Fruit fly (Drosophila melanogaster) whole organism, wandering third instar larva: ENCODE data around the gene uif.

Source experiments
- Abd-B ChIP-seq: fragments of >200 bp; optimal IDR thresholded peaks from 2 replicates; lab custom pipeline; 2017; ENCODE audit warnings: missing biosample characterization, missing genetic modification characterization
- CG32264 ChIP-seq: fragments of 200-800 bp; sonication (Bioruptor generic); optimal IDR thresholded peaks from 2 replicates; lab custom pipeline; 2016; ENCODE audit warnings: missing biosample characterization, missing genetic modification characterization
- CG9705 ChIP-seq: fragments of 200-800 bp; sonication (Bioruptor generic); optimal IDR thresholded peaks from 2 replicates; lab custom pipeline; 2018; ENCODE audit warnings: missing biosample characterization, mild to moderate bottlenecking, missing genetic modification characterization
- CrebA ChIP-seq: fragments of 200-800 bp; sonication (Bioruptor generic); optimal IDR thresholded peaks from 2 replicates; lab custom pipeline; 2016; ENCODE audit warnings: missing biosample characterization, mild to moderate bottlenecking, missing genetic modification characterization, borderline replicate concordance
- Dfd ChIP-seq: fragments of >200 bp; optimal IDR thresholded peaks from 2 replicates; lab custom pipeline; 2017; ENCODE audit warnings: missing biosample characterization, missing genetic modification characterization
- Dif ChIP-seq: fragments of 200-275, 200-300 bp; sonication (Bioruptor generic); optimal IDR thresholded peaks from 2 replicates; lab custom pipeline; 2018; ENCODE audit warnings: missing biosample characterization, missing genetic modification characterization; ENCODE audit not compliant: partially characterized antibody
- HLH106 ChIP-seq: fragments of 200-800 bp; optimal IDR thresholded peaks from 3 replicates; lab custom pipeline; 2019; ENCODE audit warnings: missing biosample characterization, mild to moderate bottlenecking, missing genetic modification characterization, moderate library complexity
- Hnf4 ChIP-seq: fragments of 200-800 bp; sonication (Bioruptor generic); optimal IDR thresholded peaks from 2 replicates; lab custom pipeline; 2016; ENCODE audit warnings: missing biosample characterization, mild to moderate bottlenecking, missing genetic modification characterization
- Hr78 ChIP-seq: fragments of >200 bp; optimal IDR thresholded peaks from 2 replicates; lab custom pipeline; 2017; ENCODE audit warnings: missing biosample characterization, missing genetic modification characterization
- Hr83 ChIP-seq: fragments of 200-300 bp; sonication (Bioruptor generic); optimal IDR thresholded peaks from 2 replicates; lab custom pipeline; 2016; ENCODE audit warnings: missing biosample characterization, mild to moderate bottlenecking, missing genetic modification characterization, moderate library complexity; ENCODE audit not compliant: poor library complexity, severe bottlenecking
- Jra ChIP-seq: sonication (Bioruptor generic); optimal IDR thresholded peaks from 2 replicates; lab custom pipeline; 2016; ENCODE audit warnings: missing biosample characterization, missing genetic modification characterization
- Mio ChIP-seq: sonication (Bioruptor generic); optimal IDR thresholded peaks from 2 replicates; lab custom pipeline; 2016; ENCODE audit warnings: missing biosample characterization, missing genetic modification characterization
- Myc ChIP-seq: fragments of >200 bp; optimal IDR thresholded peaks from 2 replicates; lab custom pipeline; 2017
- N ChIP-seq: fragments of >200 bp; optimal IDR thresholded peaks from 2 replicates; lab custom pipeline; 2018; ENCODE audit warnings: missing biosample characterization, missing external identifiers, missing genetic modification characterization
- OdsH ChIP-seq: fragments of 200-800 bp; sonication (Bioruptor generic); optimal IDR thresholded peaks from 2 replicates; lab custom pipeline; 2016; ENCODE audit warnings: missing biosample characterization, mild to moderate bottlenecking, missing genetic modification characterization
- Rel ChIP-seq, 2 experiments: fragments of 200-800 bp; sonication (Bioruptor generic) in 1 of 2; optimal IDR thresholded peaks; 2 replicates in 1 of 2; 3 replicates in 1 of 2; lab custom pipeline; 2016 to 2019; ENCODE audit warnings: mild to moderate bottlenecking in 2 of 2, missing biosample characterization in 2 of 2, missing genetic modification characterization in 2 of 2, moderate library complexity in 1 of 2
- Sp1 ChIP-seq: fragments of 200-800 bp; sonication (Bioruptor generic); optimal IDR thresholded peaks from 3 replicates; lab custom pipeline; 2019; ENCODE audit warnings: missing biosample characterization, mild to moderate bottlenecking, missing genetic modification characterization, moderate library complexity
- Vsx2 ChIP-seq: fragments of 200-300, 225-300 bp; sonication (Bioruptor generic); optimal IDR thresholded peaks from 2 replicates; lab custom pipeline; 2018; ENCODE audit warnings: missing biosample characterization, missing genetic modification characterization; ENCODE audit not compliant: partially characterized antibody
- br ChIP-seq: fragments of 200-800 bp; sonication (Bioruptor generic); optimal IDR thresholded peaks from 2 replicates; lab custom pipeline; 2016; ENCODE audit warnings: missing biosample characterization, missing genetic modification characterization
- brk ChIP-seq: fragments of 200-800 bp; sonication (Bioruptor generic); optimal IDR thresholded peaks from 2 replicates; lab custom pipeline; 2016; ENCODE audit warnings: missing biosample characterization, mild to moderate bottlenecking, missing genetic modification characterization
- dmrt93B ChIP-seq: fragments of 200-800 bp; sonication (Bioruptor generic); optimal IDR thresholded peaks from 2 replicates; lab custom pipeline; 2018; ENCODE audit warnings: missing biosample characterization, mild to moderate bottlenecking, missing genetic modification characterization
- dsf ChIP-seq: sonication (Bioruptor generic); optimal IDR thresholded peaks from 2 replicates; lab custom pipeline; 2016; ENCODE audit warnings: missing biosample characterization, missing genetic modification characterization, borderline replicate concordance
- ey ChIP-seq: fragments of 200-800 bp; sonication (Bioruptor generic); optimal IDR thresholded peaks from 2 replicates; lab custom pipeline; 2016; ENCODE audit warnings: missing biosample characterization, missing genetic modification characterization
- foxo ChIP-seq, 2 experiments: fragments of 200-800 bp; sonication (Bioruptor generic); optimal IDR thresholded peaks; 2 replicates in 1 of 2; 3 replicates in 1 of 2; lab custom pipeline; 2016 to 2017; ENCODE audit warnings: missing biosample characterization in 2 of 2, missing genetic modification characterization in 2 of 2
- fru ChIP-seq: fragments of 200-800 bp; sonication (Bioruptor generic); optimal IDR thresholded peaks from 3 replicates; lab custom pipeline; 2016; ENCODE audit warnings: missing biosample characterization, mild to moderate bottlenecking, missing genetic modification characterization
- h ChIP-seq: fragments of 200-800 bp; sonication (Bioruptor generic); optimal IDR thresholded peaks from 3 replicates; lab custom pipeline; 2016; ENCODE audit warnings: missing biosample characterization, mild to moderate bottlenecking, missing genetic modification characterization
- jim ChIP-seq: fragments of 175-275, 200-325 bp; sonication (Bioruptor generic); optimal IDR thresholded peaks from 2 replicates; lab custom pipeline; 2016; ENCODE audit warnings: missing biosample characterization, mild to moderate bottlenecking, missing genetic modification characterization
- lola ChIP-seq: fragments of >200 bp; optimal IDR thresholded peaks from 2 replicates; lab custom pipeline; 2017; ENCODE audit warnings: missing biosample characterization, missing genetic modification characterization
- pan ChIP-seq: fragments of >200 bp; optimal IDR thresholded peaks from 2 replicates; lab custom pipeline; 2017
- psq ChIP-seq: fragments of 200-800 bp; sonication (Bioruptor generic); optimal IDR thresholded peaks from 3 replicates; lab custom pipeline; 2017; ENCODE audit warnings: missing biosample characterization, mild to moderate bottlenecking, missing genetic modification characterization, moderate library complexity
- rgr ChIP-seq: fragments of 200-800 bp; sonication (Bioruptor generic); optimal IDR thresholded peaks from 3 replicates; lab custom pipeline; 2016; ENCODE audit warnings: missing biosample characterization, mild to moderate bottlenecking, missing genetic modification characterization
- sage ChIP-seq: fragments of 200-800 bp; sonication (Bioruptor generic); optimal IDR thresholded peaks from 2 replicates; lab custom pipeline; 2016; ENCODE audit warnings: missing biosample characterization, mild to moderate bottlenecking, missing genetic modification characterization
- sv ChIP-seq: fragments of 200-800 bp; sonication (Bioruptor generic); optimal IDR thresholded peaks from 3 replicates; lab custom pipeline; 2016; ENCODE audit warnings: missing biosample characterization, missing genetic modification characterization
- tai ChIP-seq: sonication (Bioruptor generic); optimal IDR thresholded peaks from 2 replicates; lab custom pipeline; 2016; ENCODE audit warnings: missing biosample characterization, missing genetic modification characterization
- woc ChIP-seq: sonication (Bioruptor generic); optimal IDR thresholded peaks from 2 replicates; lab custom pipeline; 2016; ENCODE audit warnings: missing biosample characterization, mild to moderate bottlenecking, missing genetic modification characterization

Gene uif

dm6 chr2L:6960165-6960564, 50.0 kb downstream of the uif start, which contains the start of the genes Atac1 and Hmgcl:
Gene Atac1, minus strand, starts transcription at chr2L:6960328.
Gene Hmgcl, plus strand, starts transcription at chr2L:6960377.
- TF ChIP-seq Hr78 (GFP tag; lab: Kevin White, UChicago): no peak

DNA sequence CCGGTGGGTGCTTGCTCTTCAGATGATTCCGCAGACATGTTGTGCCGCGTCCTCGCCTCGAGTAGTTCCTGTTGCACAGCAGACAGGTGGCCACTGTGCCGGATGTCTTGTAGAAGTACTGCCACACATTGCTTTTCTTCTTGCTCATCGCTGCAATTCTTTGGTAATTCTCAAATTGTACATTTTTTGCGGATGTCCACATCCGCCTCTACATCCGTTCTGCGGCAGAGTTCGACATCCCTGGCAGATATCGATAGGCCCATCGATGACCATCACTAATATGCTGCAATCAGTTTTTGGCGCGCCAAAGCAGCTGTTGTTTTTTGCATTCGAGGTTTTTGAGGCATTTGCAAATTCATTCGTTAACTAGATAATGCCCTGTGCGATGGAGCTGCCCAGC, 53.4 kb downstream of the uif start, which contains the start of the genes CG13775 and CG3430:
Gene CG13775 (minus strand): TSS at position 226 of the 400 bp plus-strand sequence.
Gene CG3430 (plus strand): TSS at position 284 of the 400 bp plus-strand sequence.
- TF ChIP-seq h (GFP tag; lab: Kevin White, UChicago): no peak
- peak; percentile 33 for TF ChIP-seq Myc (lab: Kevin White, UChicago)
- no peak for TF ChIP-seq jim (GFP tag; lab: Kevin White, UChicago)
- no peak for TF ChIP-seq Mio (GFP tag; lab: Kevin White, UChicago)
- TF ChIP-seq Abd-B (GFP tag; lab: Kevin White, UChicago): no peak
- TF ChIP-seq psq (GFP tag; lab: Kevin White, UChicago): peak; percentile 0
- TF ChIP-seq OdsH (GFP tag; lab: Kevin White, UChicago): peak; percentile 5
- peak; percentile 39 for TF ChIP-seq HLH106 (tag; lab: Kevin White, UChicago)
- TF ChIP-seq, all 38 proteins: peak for 4

dm6 chr2L:6950096-6950495, 60.1 kb downstream of the uif start, which contains the start of the genes Gas41 and SA1:
Gene Gas41, minus strand, starts transcription at chr2L:6950207.
Gene SA1, plus strand, starts transcription at chr2L:6950421.
- TF ChIP-seq Dfd (GFP tag; lab: Kevin White, UChicago) (no peak), Sp1 (peak; percentile 90), pan (lab: Kevin White, UChicago) (no peak), Vsx2 (GFP tag; lab: Kevin White, UChicago) (no peak), rgr (GFP tag; lab: Kevin White, UChicago) (no peak), fru (GFP tag; lab: Kevin White, UChicago) (no peak), CG32264 (GFP tag; lab: Kevin White, UChicago) (no peak), psq (GFP tag; lab: Kevin White, UChicago) (peak; percentile 44), OdsH (GFP tag; lab: Kevin White, UChicago) (peak; percentile 88), HLH106 (tag; lab: Kevin White, UChicago) (peak; percentile 91), Rel (GFP tag; optimal IDR thresholded peaks at IDR 0.05; lab: Kevin White, UChicago) (no peak), Rel (tag; optimal IDR thresholded peaks at IDR 0.05; lab: Kevin White, UChicago) (no peak), brk (GFP tag; lab: Kevin White, UChicago) (no peak), Dif (GFP tag; lab: Kevin White, UChicago) (no peak), Hr83 (no peak), dsf (GFP tag; lab: Kevin White, UChicago) (peak; percentile 78), br (GFP tag; lab: Kevin White, UChicago) (peak; percentile 62), sv (GFP tag; lab: Kevin White, UChicago) (peak; percentile 44), ey (GFP tag; lab: Kevin White, UChicago) (peak; percentile 76), CG9705 (GFP tag; lab: Kevin White, UChicago) (peak; percentile 64)

- TF ChIP-seq tai (GFP tag; lab: Kevin White, UChicago): no peak
- no peak for TF ChIP-seq psq (GFP tag; lab: Kevin White, UChicago)
- no peak for TF ChIP-seq CG9705 (GFP tag; lab: Kevin White, UChicago)
- TF ChIP-seq woc (GFP tag; lab: Kevin White, UChicago): peak; percentile 77
Measured at dm6 chr2L:6948540-6948942, 61.6 kb downstream of the uif start, which contains the start of gene ihog. Gene ihog, minus strand, starts transcription at chr2L:6948808.

DNA sequence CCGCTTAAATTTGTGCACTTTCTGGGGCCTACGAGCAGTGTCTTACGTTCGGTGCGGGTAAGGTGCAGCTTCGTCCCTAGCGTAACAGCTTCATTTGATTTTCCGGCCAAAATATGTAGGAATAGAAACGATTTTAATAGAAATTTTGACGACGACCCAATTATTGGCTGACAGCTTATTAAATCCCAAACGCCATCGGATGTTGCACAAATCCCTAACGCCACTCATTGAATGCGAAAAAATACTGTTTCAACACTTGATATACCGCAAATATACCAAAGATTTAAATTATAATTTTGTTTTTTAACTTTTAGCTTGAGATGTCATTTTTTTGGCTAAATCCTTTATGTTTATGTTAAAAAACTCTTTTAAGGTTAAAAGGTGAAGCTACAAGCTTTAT, 65.1 kb downstream of the uif start, which contains the start of gene Fgop2:
Gene Fgop2 (minus strand): TSS at position 202 of the 400 bp plus-strand sequence.
- no peak for TF ChIP-seq Rel (GFP tag; optimal IDR thresholded peaks at IDR 0.05; lab: Kevin White, UChicago)
- peak; percentile 7 for TF ChIP-seq Rel (tag; optimal IDR thresholded peaks at IDR 0.05; lab: Kevin White, UChicago)
- no peak for TF ChIP-seq dmrt93B (GFP tag; lab: Kevin White, UChicago)

DNA sequence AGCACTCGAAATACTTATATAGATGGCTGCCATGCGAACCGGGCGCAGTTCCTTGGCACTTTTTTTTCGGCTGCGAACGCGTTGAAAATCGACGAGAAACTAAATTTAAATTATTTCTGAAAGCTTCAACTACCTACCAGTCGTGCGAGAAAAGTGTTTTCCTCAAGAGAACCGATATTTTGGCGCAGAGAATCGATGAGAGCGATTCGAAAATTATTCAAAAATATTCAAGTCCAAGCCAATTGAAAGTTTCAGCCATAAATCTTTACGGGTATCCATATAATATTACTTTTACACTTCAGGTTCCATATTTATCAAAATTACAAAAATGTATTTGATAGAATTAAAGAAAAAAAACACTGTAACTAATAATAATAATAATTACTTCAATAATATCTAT, 67.4 kb downstream of the uif start, which contains the start of gene CG18304:
Gene CG18304 (minus strand): TSS at position 101 of the 400 bp plus-strand sequence.
- no peak for TF ChIP-seq OdsH (GFP tag; lab: Kevin White, UChicago)
- no peak for TF ChIP-seq Abd-B (GFP tag; lab: Kevin White, UChicago)
- no peak for TF ChIP-seq dsf (GFP tag; lab: Kevin White, UChicago)
- no peak for TF ChIP-seq CrebA (GFP tag; lab: Kevin White, UChicago)
- no peak for TF ChIP-seq tai (GFP tag; lab: Kevin White, UChicago)
- TF ChIP-seq lola: no peak
- no peak for TF ChIP-seq foxo (GFP tag; optimal IDR thresholded peaks at IDR 0.05; lab: Kevin White, UChicago)
- no peak for TF ChIP-seq N
- no peak for TF ChIP-seq pan (lab: Kevin White, UChicago)
- TF ChIP-seq woc (GFP tag; lab: Kevin White, UChicago): no peak
- no peak for TF ChIP-seq Sp1
- no peak for TF ChIP-seq Myc (lab: Kevin White, UChicago)
- TF ChIP-seq sage (GFP tag; lab: Kevin White, UChicago): no peak
- no peak for TF ChIP-seq CG32264 (GFP tag; lab: Kevin White, UChicago)
- TF ChIP-seq Vsx2 (GFP tag; lab: Kevin White, UChicago): no peak
- TF ChIP-seq Dfd (GFP tag; lab: Kevin White, UChicago): no peak
- no peak for TF ChIP-seq Hnf4 (GFP tag; lab: Kevin White, UChicago)
- TF ChIP-seq Jra (GFP tag; lab: Kevin White, UChicago): no peak
- no peak for TF ChIP-seq dmrt93B (GFP tag; lab: Kevin White, UChicago)
